Fruit fly (Drosophila melanogaster) whole organism, adult: ENCODE data around the gene mRpL45.

Source experiments
- CG5204 ChIP-seq: fragments of 200-800 bp; sonication (Bioruptor generic); optimal IDR thresholded peaks from 2 replicates; lab custom pipeline; 2016; ENCODE audit warnings: missing biosample characterization, missing genetic modification characterization
- pad ChIP-seq: fragments of 200-800 bp; sonication (Bioruptor generic); optimal IDR thresholded peaks from 3 replicates; lab custom pipeline; 2017; ENCODE audit warnings: missing biosample characterization, missing genetic modification characterization, mild to moderate bottlenecking, moderate library complexity, missing genetic modification reagents

DNA sequence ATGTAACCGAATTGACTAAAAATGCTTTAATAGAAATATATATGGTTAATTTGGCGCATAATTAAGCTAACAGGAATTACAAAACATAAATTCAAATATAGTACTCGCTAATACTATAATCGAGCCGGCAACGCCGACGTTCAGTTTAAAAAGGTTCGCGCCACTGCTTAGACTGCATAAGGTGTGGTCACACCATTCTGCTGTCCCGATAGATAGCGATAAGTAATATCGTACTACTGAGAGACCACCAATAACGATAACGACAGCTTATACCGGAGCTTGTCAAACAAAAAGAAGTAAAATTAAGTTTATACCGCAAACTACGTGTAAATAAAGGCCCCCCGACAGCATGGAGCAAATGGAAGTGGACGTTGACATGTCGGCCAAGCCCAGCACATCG is 37.7 kb upstream of the mRpL45 start, which contains the start of gene CSN6:
- no peak for TF ChIP-seq pad (GFP tag; lab: Kevin White, UChicago)
- TF ChIP-seq CG5204 (GFP tag; lab: Kevin White, UChicago): no peak
